Worm (Caenorhabditis elegans): Measurements from ENCODE around the gene fipr-20.

DNA sequence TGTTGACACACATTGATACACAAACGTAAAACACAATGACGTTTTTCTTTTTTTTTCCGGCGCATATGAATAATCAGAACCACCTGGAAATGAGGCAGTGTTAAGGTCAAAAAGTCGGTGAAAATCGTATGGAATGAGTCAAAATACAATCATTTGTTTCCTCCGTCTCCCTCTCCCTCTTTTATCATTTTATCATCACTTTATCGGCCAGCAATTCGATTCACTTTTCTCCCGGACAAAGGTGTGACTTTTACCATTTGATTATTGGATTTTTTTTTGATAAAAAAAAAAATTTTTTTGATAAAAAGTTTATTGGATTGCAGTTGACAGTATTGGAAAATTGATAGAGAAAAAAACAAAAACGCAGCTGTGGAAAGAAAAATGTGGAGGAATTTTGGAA is 16.7 kb upstream of the fipr-20 start:
- TF ChIP-seq ctbp-1 (GFP tag; IDR thresholded peaks at IDR 0.05) (no peak), nhr-237 (tag; optimal IDR thresholded peaks at IDR 0.05) (no peak), ceh-28 (tag; optimal IDR thresholded peaks at IDR 0.05) (no peak), lin-39 (tag; optimal IDR thresholded peaks at IDR 0.05) (no peak)

Measured in whole organism, L4 larva.